Fruit fly (Drosophila melanogaster) whole organism, pupa: Measurements from ENCODE around the gene CG31717.

Source experiments
- CG12605 ChIP-seq: fragments of 200-800 bp; sonication (Bioruptor generic); IDR thresholded peaks from 2 replicates; pipeline ENCODE4 v1.3.6; 2022; ENCODE audit warnings: missing biosample characterization, missing genetic modification characterization
- CG14655 ChIP-seq: fragments of 200-800 bp; sonication (Bioruptor generic); optimal IDR thresholded peaks from 3 replicates; lab custom pipeline; 2017; ENCODE audit warnings: mild to moderate bottlenecking, missing biosample characterization, missing genetic modification reagents, missing genetic modification characterization

DNA sequence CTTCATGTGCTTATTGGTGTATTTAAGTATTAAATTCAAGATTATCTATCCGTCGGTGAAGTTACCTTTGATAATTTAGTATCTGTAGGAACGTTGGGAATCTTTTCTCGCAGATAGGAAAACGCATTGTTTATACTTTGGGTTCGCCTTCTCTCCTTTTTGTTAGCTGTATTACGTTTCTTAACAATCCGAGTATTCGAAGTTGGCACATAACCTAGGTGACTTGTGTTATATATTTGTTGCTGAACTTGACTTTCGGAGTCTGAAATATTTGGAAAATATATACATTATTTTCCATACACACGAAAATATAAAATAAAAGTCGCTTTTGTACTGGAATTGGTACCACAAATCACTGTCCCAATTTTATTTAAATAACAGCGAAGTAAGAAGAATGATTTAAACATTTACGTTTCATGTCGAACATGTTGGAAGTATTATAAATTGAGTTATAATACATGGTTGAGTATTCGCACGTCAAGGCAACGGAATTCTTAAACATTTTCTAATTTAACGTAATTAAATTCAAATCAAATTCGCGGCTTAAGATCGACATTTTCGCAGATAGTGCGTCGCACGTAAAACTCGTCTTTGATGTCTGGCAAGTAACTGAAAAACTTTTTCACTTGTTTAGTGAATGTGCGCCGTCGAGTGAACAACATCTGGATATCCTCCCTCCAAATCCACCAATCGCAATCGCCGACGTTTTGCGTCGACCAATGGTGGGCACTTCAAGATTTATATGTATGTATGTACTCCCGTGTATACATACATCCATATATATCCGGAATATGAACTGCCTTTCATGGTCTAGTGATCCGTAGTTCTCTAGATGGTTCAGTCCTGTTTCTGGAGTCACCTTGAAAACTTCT, 44.5 kb downstream of the CG31717 start, which contains the start of gene Hand:
- TF ChIP-seq CG12605 (GFP tag; lab: Robert Waterston, UW), result no peak
- TF ChIP-seq CG14655 (GFP tag; lab: Kevin White, UChicago), result no peak
